Worm (Caenorhabditis elegans) whole organism, L1 larva: Measurements from ENCODE around the gene srh-234.

Source experiments
- C34B4.2 ChIP-seq: sonication (generic microtip); optimal IDR thresholded peaks from 2 replicates; lab custom pipeline; 2017; ENCODE audit warnings: mild to moderate bottlenecking, missing genetic modification characterization, missing compliant biosample characterization
- Y116A8C.19 ChIP-seq: sonication (generic microtip); optimal IDR thresholded peaks from 2 replicates; lab custom pipeline; 2016; ENCODE audit warnings: missing compliant biosample characterization, missing genetic modification characterization, borderline replicate concordance
- blmp-1 ChIP-seq: fragments of 150-350 bp; optimal IDR thresholded peaks from 2 replicates; lab custom pipeline; 2014; ENCODE audit warnings: missing biosample characterization, missing genetic modification characterization
- ceh-88 ChIP-seq: fragments of 200-800 bp; sonication (Bioruptor generic); IDR thresholded peaks from 2 replicates; pipeline ENCODE4 v1.3.6; 2022; ENCODE audit warnings: missing genetic modification characterization, missing compliant biosample characterization
- ces-1 ChIP-seq: fragments of 150-350 bp; optimal IDR thresholded peaks from 2 replicates; lab custom pipeline; 2014; ENCODE audit warnings: missing biosample characterization, missing genetic modification reagents, missing genetic modification characterization
- dsc-1 ChIP-seq: sonication (generic microtip); optimal IDR thresholded peaks from 2 replicates; lab custom pipeline; 2016; ENCODE audit warnings: mild to moderate bottlenecking, missing genetic modification characterization, missing compliant biosample characterization
- elt-3 ChIP-seq, 6 experiments: fragments of 150-350 bp in 1 of 6; sonication (generic microtip); optimal IDR thresholded peaks; 2 replicates each; lab custom pipeline; 2017 to 2018; ENCODE audit warnings: missing biosample characterization in 6 of 6, missing genetic modification characterization in 6 of 6, inconsistent platforms in 1 of 6
- ets-5 ChIP-seq: fragments of 200-800 bp; sonication (Bioruptor generic); IDR thresholded peaks from 2 replicates; pipeline ENCODE4 v1.3.6; 2022; ENCODE audit warnings: missing genetic modification characterization, missing compliant biosample characterization
- fkh-10 ChIP-seq: sonication (generic microtip); optimal IDR thresholded peaks from 2 replicates; lab custom pipeline; 2017; ENCODE audit warnings: missing biosample characterization, missing genetic modification reagents, missing genetic modification characterization
- fkh-8 ChIP-seq: sonication (generic microtip); optimal IDR thresholded peaks from 2 replicates; lab custom pipeline; 2016; ENCODE audit warnings: mild to moderate bottlenecking, missing genetic modification characterization, missing compliant biosample characterization
- fos-1 ChIP-seq: fragments of 150-350 bp; optimal IDR thresholded peaks from 2 replicates; lab custom pipeline; 2014; ENCODE audit warnings: missing biosample characterization, missing genetic modification characterization
- jun-1 ChIP-seq: fragments of 150-350 bp; optimal IDR thresholded peaks from 2 replicates; lab custom pipeline; 2014; ENCODE audit warnings: missing biosample characterization, missing genetic modification reagents, missing genetic modification characterization
- lin-14 ChIP-seq: fragments of 200-800 bp; sonication (Bioruptor generic); optimal IDR thresholded peaks from 2 replicates; lab custom pipeline; 2018; ENCODE audit warnings: mild to moderate bottlenecking, missing genetic modification characterization, moderate library complexity, missing compliant biosample characterization
- lin-15B ChIP-seq: fragments of 150-350 bp; sonication (generic microtip); optimal IDR thresholded peaks from 3 replicates; lab custom pipeline; 2014; ENCODE audit warnings: missing biosample characterization, missing genetic modification characterization
- lir-3 ChIP-seq: sonication (generic microtip); optimal IDR thresholded peaks from 2 replicates; lab custom pipeline; 2016; ENCODE audit warnings: mild to moderate bottlenecking, missing genetic modification characterization, moderate library complexity, missing compliant biosample characterization; ENCODE audit not compliant: poor library complexity
- mef-2 ChIP-seq: fragments of 150-350 bp; optimal IDR thresholded peaks from 2 replicates; lab custom pipeline; 2014; ENCODE audit warnings: missing biosample characterization, missing genetic modification characterization
- nhr-19 ChIP-seq: fragments of 200-800 bp; sonication (Bioruptor generic); conservative IDR thresholded peaks from 2 replicates; pipeline ENCODE4 v1.3.6; 2022; ENCODE audit warnings: missing genetic modification characterization, missing compliant biosample characterization
- nhr-47 ChIP-seq: sonication (generic microtip); optimal IDR thresholded peaks from 2 replicates; lab custom pipeline; 2016; ENCODE audit warnings: mild to moderate bottlenecking, missing genetic modification characterization, moderate library complexity, missing compliant biosample characterization
- nhr-71 ChIP-seq: sonication (generic microtip); optimal IDR thresholded peaks from 2 replicates; lab custom pipeline; 2016; ENCODE audit warnings: mild to moderate bottlenecking, missing genetic modification characterization, moderate library complexity, missing compliant biosample characterization
- nhr-76 ChIP-seq: sonication (generic microtip); optimal IDR thresholded peaks from 2 replicates; lab custom pipeline; 2017; ENCODE audit warnings: missing biosample characterization, missing genetic modification characterization
- nhr-85 ChIP-seq: sonication (generic microtip); peaks from one replicate; lab custom pipeline; 2016; ENCODE audit warnings: missing genetic modification characterization, inconsistent platforms, missing compliant biosample characterization
- nhr-90 ChIP-seq: sonication (generic microtip); optimal IDR thresholded peaks from 2 replicates; lab custom pipeline; 2016; ENCODE audit warnings: mild to moderate bottlenecking, missing genetic modification characterization, missing compliant biosample characterization; ENCODE audit not compliant: poor library complexity
- pag-3 ChIP-seq: sonication (generic microtip); optimal IDR thresholded peaks from 2 replicates; lab custom pipeline; 2017; ENCODE audit warnings: missing genetic modification characterization, mild to moderate bottlenecking, missing compliant biosample characterization, antibody characterized with exemption, borderline replicate concordance; ENCODE audit not compliant: insufficient read depth
- pqm-1 ChIP-seq: sonication (generic microtip); optimal IDR thresholded peaks from 3 replicates; lab custom pipeline; 2017; ENCODE audit warnings: missing biosample characterization, missing genetic modification characterization
- skn-1 ChIP-seq: fragments of 150-350 bp; optimal IDR thresholded peaks from 2 replicates; lab custom pipeline; 2014; ENCODE audit warnings: missing biosample characterization, missing genetic modification characterization
- snpc-4 ChIP-seq: fragments of 150-350 bp; optimal IDR thresholded peaks from 2 replicates; lab custom pipeline; 2014; ENCODE audit warnings: missing biosample characterization, missing genetic modification characterization
- sox-4 ChIP-seq: sonication (generic microtip); optimal IDR thresholded peaks from 2 replicates; lab custom pipeline; 2016; ENCODE audit warnings: missing genetic modification characterization, missing compliant biosample characterization
- sup-37 ChIP-seq: fragments of 200-800 bp; sonication (Bioruptor generic); optimal IDR thresholded peaks from 2 replicates; lab custom pipeline; 2018; ENCODE audit warnings: mild to moderate bottlenecking, missing genetic modification characterization, missing compliant biosample characterization
- unc-30 ChIP-seq: sonication (generic microtip); optimal IDR thresholded peaks from 2 replicates; lab custom pipeline; 2017; ENCODE audit warnings: missing biosample characterization, missing genetic modification characterization
- unc-86 ChIP-seq: sonication (generic microtip); optimal IDR thresholded peaks from 2 replicates; lab custom pipeline; 2016; ENCODE audit warnings: missing genetic modification characterization, missing compliant biosample characterization
- unc-98 ChIP-seq: fragments of 200-800 bp; sonication (Bioruptor generic); IDR thresholded peaks from 2 replicates; pipeline ENCODE4 v1.3.6; 2022; ENCODE audit warnings: missing genetic modification characterization, missing compliant biosample characterization
- vab-15 ChIP-seq: sonication (generic microtip); optimal IDR thresholded peaks from 2 replicates; lab custom pipeline; 2017; ENCODE audit warnings: missing genotype, mild to moderate bottlenecking, missing genetic modification characterization, missing compliant biosample characterization
- xbp-1 ChIP-seq: sonication (generic microtip); optimal IDR thresholded peaks from 2 replicates; lab custom pipeline; 2016; ENCODE audit warnings: missing genetic modification characterization, missing compliant biosample characterization
- zag-1 ChIP-seq: fragments of 150-350 bp; optimal IDR thresholded peaks from 2 replicates; lab custom pipeline; 2014; ENCODE audit warnings: missing biosample characterization, missing genetic modification characterization
- zip-4 ChIP-seq: fragments of 200-800 bp; sonication (Bioruptor generic); optimal IDR thresholded peaks from 2 replicates; lab custom pipeline; 2018; ENCODE audit warnings: mild to moderate bottlenecking, missing genetic modification characterization, moderate library complexity, missing compliant biosample characterization
- ztf-4 ChIP-seq: fragments of 150-350 bp; optimal IDR thresholded peaks from 2 replicates; lab custom pipeline; 2014; ENCODE audit warnings: missing biosample characterization, missing genetic modification characterization

The srh-234 gene

ce11 chrV:7639787-7640186 lies 11.9 kb downstream of the srh-234 start, which contains the start of gene F07C4.10:
TSS of gene F07C4.10 (minus strand) at chrV:7639887.
- TF ChIP-seq skn-1 (tag; lab: Kevin White, UChicago), result no peak
- TF ChIP-seq elt-3 (tag; optimal IDR thresholded peaks at IDR 0.05; lab: Kevin White, UChicago), result no peak
- TF ChIP-seq fkh-10, result no peak
- no peak for TF ChIP-seq lir-3
- no peak for TF ChIP-seq unc-98 (GFP tag; lab: Robert Waterston, UW)
- TF ChIP-seq ceh-88, result no peak
- no peak for TF ChIP-seq dsc-1 (tag; lab: Kevin White, UChicago)
- no peak for TF ChIP-seq Y116A8C.19 (tag; lab: Kevin White, UChicago)
- no peak for TF ChIP-seq snpc-4 (tag; lab: Kevin White, UChicago)
- TF ChIP-seq nhr-85 (tag; lab: Kevin White, UChicago), result no peak
- TF ChIP-seq sup-37 (GFP tag; lab: Kevin White, UChicago), result no peak
- no peak for TF ChIP-seq ztf-4
- no peak for TF ChIP-seq nhr-90 (tag; lab: Kevin White, UChicago)
- no peak for TF ChIP-seq sox-4 (tag; lab: Kevin White, UChicago)

ce11 chrV:7639356-7639755 lies 12.3 kb downstream of the srh-234 start:
- no peak for TF ChIP-seq nhr-47 (tag; lab: Kevin White, UChicago)
- no peak for TF ChIP-seq skn-1 (tag; lab: Kevin White, UChicago)
- no peak for TF ChIP-seq unc-30 (tag; lab: Kevin White, UChicago)
- TF ChIP-seq vab-15 (tag; lab: Kevin White, UChicago), result no peak
- no peak for TF ChIP-seq nhr-19
- no peak for TF ChIP-seq zag-1 (tag; lab: Kevin White, UChicago)

- TF ChIP-seq ces-1 (GFP tag; lab: Kevin White, UChicago), result no peak
- TF ChIP-seq nhr-71 (tag; lab: Kevin White, UChicago), result no peak
- no peak for TF ChIP-seq blmp-1 (tag; lab: Kevin White, UChicago)
- no peak for TF ChIP-seq unc-86
- TF ChIP-seq pqm-1 (tag; lab: Kevin White, UChicago), result no peak
- no peak for TF ChIP-seq pag-3 (tag; lab: Kevin White, UChicago)
- TF ChIP-seq ets-5, result no peak
- no peak for TF ChIP-seq Y116A8C.19 (tag; lab: Kevin White, UChicago)
- no peak for TF ChIP-seq sup-37 (GFP tag; lab: Kevin White, UChicago)
- TF ChIP-seq elt-3 (tag; optimal IDR thresholded peaks at IDR 0.05; lab: Kevin White, UChicago), result no peak
- no peak for TF ChIP-seq zip-4 (GFP tag; lab: Kevin White, UChicago)
- TF ChIP-seq C34B4.2 (tag; lab: Kevin White, UChicago), result no peak
- no peak for TF ChIP-seq sox-4 (tag; lab: Kevin White, UChicago)
- no peak for TF ChIP-seq mef-2 (tag; lab: Kevin White, UChicago)
- TF ChIP-seq fkh-8 (tag; lab: Kevin White, UChicago), result no peak
- TF ChIP-seq nhr-76 (tag; lab: Kevin White, UChicago), result no peak
- no peak for TF ChIP-seq xbp-1 (tag; lab: Kevin White, UChicago)
- no peak for TF ChIP-seq lin-14 (GFP tag; lab: Kevin White, UChicago)
- TF ChIP-seq jun-1 (tag; lab: Kevin White, UChicago), result no peak
- TF ChIP-seq lin-15B (tag; lab: Kevin White, UChicago), result no peak
- TF ChIP-seq, all 84 proteins: peak for 0
Observed at ce11 chrV:7637801-7638200, 13.9 kb downstream of the srh-234 start, which contains the start of gene clec-45. TSS of gene clec-45 (plus strand) at chrV:7638101.

- TF ChIP-seq nhr-71 (tag; lab: Kevin White, UChicago) (no peak), nhr-90 (tag; lab: Kevin White, UChicago) (no peak), blmp-1 (tag; lab: Kevin White, UChicago) (no peak), nhr-47 (tag; lab: Kevin White, UChicago) (no peak), fos-1 (no peak)
Observed at ce11 chrV:7635469-7635868, 16.2 kb downstream of the srh-234 start, which contains the start of gene srd-29. TSS of gene srd-29 (plus strand) at chrV:7635769.
